Fruit fly (Drosophila melanogaster): ENCODE results near the gene Mps1.
A peak's percentile ranks its signal among the peaks of the same experiment; 100 is the strongest.

Mps1 gene

DNA sequence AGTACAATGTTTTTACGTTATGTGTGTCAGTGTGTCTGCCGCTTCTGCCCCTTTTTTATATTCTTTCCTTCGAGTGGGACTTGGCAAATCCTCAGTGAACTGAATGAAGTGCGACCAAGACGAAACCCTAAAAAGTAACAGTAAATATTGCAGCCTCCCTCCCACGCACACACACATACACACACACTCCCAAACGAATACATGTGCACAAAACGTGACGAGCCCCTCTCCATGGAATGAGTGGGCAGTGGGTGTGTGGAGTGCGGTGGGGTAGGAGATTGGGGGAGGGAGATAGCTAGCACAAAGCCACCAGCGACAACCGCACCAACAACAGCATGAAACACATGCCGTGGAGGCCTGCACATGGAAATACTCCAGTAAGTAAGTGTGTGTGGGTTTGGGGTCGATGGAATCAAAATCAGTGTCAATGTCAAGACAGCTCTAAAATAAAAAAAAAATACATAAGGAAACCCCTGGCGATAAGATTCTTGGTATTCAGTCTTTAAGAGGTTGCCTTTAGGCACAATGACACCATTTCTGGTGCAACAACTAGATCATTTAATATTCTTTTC lies 43.8 kb downstream of the Mps1 start (continued):
- TF ChIP-seq E2f2 (GFP tag; IDR thresholded peaks at IDR 0.05) (no peak), az2 (GFP tag; optimal IDR thresholded peaks at IDR 0.05) (no peak), cg (GFP tag; optimal IDR thresholded peaks at IDR 0.05) (peak; percentile 79), grn (GFP tag; optimal IDR thresholded peaks at IDR 0.05) (peak; percentile 14), pros (GFP tag; optimal IDR thresholded peaks at IDR 0.05) (peak; percentile 54), CG14050 (GFP tag; IDR thresholded peaks at IDR 0.05) (no peak), sr (GFP tag; IDR thresholded peaks at IDR 0.05) (peak; percentile 94), z (GFP tag; IDR thresholded peaks at IDR 0.05) (peak; percentile 43; the same call in 1 of the 3 replicates), al (GFP tag; IDR thresholded peaks at IDR 0.05) (0 out of 2 replicates have a peak, but pooled peaks have one; percentile 28), CG9932 (GFP tag; IDR thresholded peaks at IDR 0.05) (0 out of 2 replicates have a peak, but pooled peaks have one; percentile 17), sug (tag; optimal IDR thresholded peaks at IDR 0.05) (peak; percentile 29)

DNA sequence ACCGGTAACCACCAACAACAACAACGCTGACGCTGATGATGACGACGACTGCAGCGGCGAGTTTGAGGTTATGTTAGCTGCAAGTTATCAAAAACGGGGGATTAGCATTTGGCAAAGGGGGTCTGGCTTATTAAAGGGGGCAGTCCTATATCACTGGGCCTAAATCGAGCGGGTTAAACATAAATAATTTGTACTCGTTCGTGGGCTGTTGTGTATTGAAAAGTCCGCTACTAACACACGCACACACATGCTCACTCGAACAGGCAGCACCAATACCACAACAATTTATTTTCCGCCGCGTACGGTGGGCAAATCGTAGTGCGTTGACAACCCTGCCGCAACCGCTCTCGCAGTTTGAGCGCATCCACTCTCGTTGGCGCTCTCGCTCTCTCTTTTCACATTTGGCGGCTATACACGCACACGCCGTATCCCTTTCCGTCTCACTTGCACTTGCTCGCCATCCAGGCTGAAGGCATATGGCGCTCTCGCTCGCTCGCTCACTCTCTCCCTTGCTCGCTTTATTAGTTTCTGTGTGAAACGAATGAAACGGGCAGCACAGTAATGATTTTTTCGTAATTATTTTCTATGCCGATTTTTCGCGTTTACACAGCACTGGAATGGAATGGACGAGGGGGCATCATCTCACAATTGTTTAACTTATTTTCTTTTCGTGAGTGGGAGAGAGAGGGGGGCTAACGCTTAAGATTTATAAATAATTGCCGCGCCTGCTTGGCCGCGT lies 46.0 kb downstream of the Mps1 start:
- peak; percentile 37 for TF ChIP-seq run (tag; optimal IDR thresholded peaks at IDR 0.05)
- peak; percentile 94 for TF ChIP-seq abd-A (tag; optimal IDR thresholded peaks at IDR 0.05)
- peak; percentile 30 for TF ChIP-seq CG6854 (GFP tag; optimal IDR thresholded peaks at IDR 0.05)
- peak; percentile 36 for TF ChIP-seq CG12219 (GFP tag; optimal IDR thresholded peaks at IDR 0.05)
- TF ChIP-seq fu2 (GFP tag; optimal IDR thresholded peaks at IDR 0.05), result peak; percentile 27
- TF ChIP-seq CG8765 (GFP tag; IDR thresholded peaks at IDR 0.05), result no peak
- TF ChIP-seq CG1832 (GFP tag; optimal IDR thresholded peaks at IDR 0.05), result peak; percentile 98
- TF ChIP-seq oc (tag; optimal IDR thresholded peaks at IDR 0.05), result peak; percentile 29
- peak; percentile 98 for TF ChIP-seq yki (optimal IDR thresholded peaks at IDR 0.05)
- TF ChIP-seq Trl (optimal IDR thresholded peaks at IDR 0.05), result peak; percentile 98
- TF ChIP-seq Trl (GFP tag; optimal IDR thresholded peaks at IDR 0.05), result peak; percentile 80
- peak; percentile 34 for TF ChIP-seq CG3281 (GFP tag; optimal IDR thresholded peaks at IDR 0.05)
- TF ChIP-seq YL-1 (GFP tag; optimal IDR thresholded peaks at IDR 0.05), result peak; percentile 49
- peak; percentile 50 for TF ChIP-seq dm (GFP tag; optimal IDR thresholded peaks at IDR 0.05)
- TF ChIP-seq CG2120 (GFP tag; optimal IDR thresholded peaks at IDR 0.05), result peak; percentile 60
- peak; percentile 34 for TF ChIP-seq scrt (GFP tag; optimal IDR thresholded peaks at IDR 0.05)
- peak; percentile 15 for TF ChIP-seq Hand (GFP tag; optimal IDR thresholded peaks at IDR 0.05)
- TF ChIP-seq Eip74EF (GFP tag; optimal IDR thresholded peaks at IDR 0.05), result peak in 1 of 2 experiments; percentile 15
- no peak for TF ChIP-seq CG17612 (GFP tag; IDR thresholded peaks at IDR 0.05)
- no peak for TF ChIP-seq CG11085 (GFP tag; IDR thresholded peaks at IDR 0.05)
- peak; percentile 37 for TF ChIP-seq Hmr (GFP tag; optimal IDR thresholded peaks at IDR 0.05)
- peak; percentile 32 for TF ChIP-seq CG6813 (GFP tag; optimal IDR thresholded peaks at IDR 0.05)
- no peak for TF ChIP-seq peb (GFP tag; IDR thresholded peaks at IDR 0.05)
- TF ChIP-seq Dip2 (GFP tag; IDR thresholded peaks at IDR 0.05), result no peak
- TF ChIP-seq stwl (tag; optimal IDR thresholded peaks at IDR 0.05), result peak; percentile 46
- peak; percentile 61 for TF ChIP-seq ERR (GFP tag; optimal IDR thresholded peaks at IDR 0.05)
- TF ChIP-seq CG2116 (GFP tag; optimal IDR thresholded peaks at IDR 0.05), result peak; percentile 49
- TF ChIP-seq mirr (GFP tag; optimal IDR thresholded peaks at IDR 0.05), result peak; percentile 70
- TF ChIP-seq Fer1 (GFP tag; optimal IDR thresholded peaks at IDR 0.05), result peak; percentile 67
- TF ChIP-seq CG32767 (GFP tag; IDR thresholded peaks at IDR 0.05), result no peak
- peak; percentile 79 for TF ChIP-seq sens (GFP tag)
- no peak for TF ChIP-seq Six4 (GFP tag; optimal IDR thresholded peaks at IDR 0.05)
- TF ChIP-seq CG1603 (tag; optimal IDR thresholded peaks at IDR 0.05), result peak; percentile 20
- no peak for TF ChIP-seq CG3726 (GFP tag; IDR thresholded peaks at IDR 0.05)
- peak; percentile 68 for TF ChIP-seq pros (GFP tag; optimal IDR thresholded peaks at IDR 0.05)
- peak; percentile 46 for TF ChIP-seq nerfin-1 (tag; optimal IDR thresholded peaks at IDR 0.05)
- peak; percentile 72 for TF ChIP-seq cwo (GFP tag; optimal IDR thresholded peaks at IDR 0.05)
- no peak for TF ChIP-seq CG30020 (tag; optimal IDR thresholded peaks at IDR 0.05)
